Worm (Caenorhabditis elegans) whole organism, L1 larva: ENCODE data around the gene srh-127.

Source experiments
- aha-1 ChIP-seq: fragments of 150-350 bp; optimal IDR thresholded peaks from 2 replicates; lab custom pipeline; 2014; ENCODE audit warnings: missing biosample characterization, missing genetic modification characterization
- blmp-1 ChIP-seq: fragments of 150-350 bp; optimal IDR thresholded peaks from 2 replicates; lab custom pipeline; 2014; ENCODE audit warnings: missing biosample characterization, missing genetic modification characterization
- ceh-8 ChIP-seq: fragments of 200-800 bp; sonication (Bioruptor generic); optimal IDR thresholded peaks from 2 replicates; lab custom pipeline; 2018; ENCODE audit warnings: mild to moderate bottlenecking, missing genetic modification characterization, moderate library complexity, missing compliant biosample characterization
- ces-1 ChIP-seq: fragments of 150-350 bp; optimal IDR thresholded peaks from 2 replicates; lab custom pipeline; 2014; ENCODE audit warnings: missing biosample characterization, missing genetic modification reagents, missing genetic modification characterization
- dpl-1 ChIP-seq, 3 experiments: fragments of 150-350 bp in 2 of 3; sonication (generic microtip) in 1 of 3; optimal IDR thresholded peaks; 2 replicates each; lab custom pipeline; 2014 to 2017; ENCODE audit warnings: missing biosample characterization in 3 of 3, missing genetic modification characterization in 3 of 3, missing genetic modification reagents in 3 of 3
- elt-3 ChIP-seq, 6 experiments: fragments of 150-350 bp in 1 of 6; sonication (generic microtip); optimal IDR thresholded peaks; 2 replicates each; lab custom pipeline; 2017 to 2018; ENCODE audit warnings: missing biosample characterization in 6 of 6, missing genetic modification characterization in 6 of 6, inconsistent platforms in 1 of 6
- fos-1 ChIP-seq: fragments of 150-350 bp; optimal IDR thresholded peaks from 2 replicates; lab custom pipeline; 2014; ENCODE audit warnings: missing biosample characterization, missing genetic modification characterization
- lin-39 ChIP-seq: fragments of 150-350 bp; optimal IDR thresholded peaks from 2 replicates; lab custom pipeline; 2014; ENCODE audit warnings: missing biosample characterization, missing genetic modification reagents, missing genetic modification characterization
- nhr-76 ChIP-seq: sonication (generic microtip); optimal IDR thresholded peaks from 2 replicates; lab custom pipeline; 2017; ENCODE audit warnings: missing biosample characterization, missing genetic modification characterization
- nhr-90 ChIP-seq: sonication (generic microtip); optimal IDR thresholded peaks from 2 replicates; lab custom pipeline; 2016; ENCODE audit warnings: mild to moderate bottlenecking, missing genetic modification characterization, missing compliant biosample characterization; ENCODE audit not compliant: poor library complexity
- pqm-1 ChIP-seq: sonication (generic microtip); optimal IDR thresholded peaks from 3 replicates; lab custom pipeline; 2017; ENCODE audit warnings: missing biosample characterization, missing genetic modification characterization
- snpc-4 ChIP-seq: fragments of 150-350 bp; optimal IDR thresholded peaks from 2 replicates; lab custom pipeline; 2014; ENCODE audit warnings: missing biosample characterization, missing genetic modification characterization
- sup-37 ChIP-seq: fragments of 200-800 bp; sonication (Bioruptor generic); optimal IDR thresholded peaks from 2 replicates; lab custom pipeline; 2018; ENCODE audit warnings: mild to moderate bottlenecking, missing genetic modification characterization, missing compliant biosample characterization
- unc-130 ChIP-seq: fragments of 150-350 bp; optimal IDR thresholded peaks from 2 replicates; lab custom pipeline; 2017; ENCODE audit warnings: missing biosample characterization, missing genetic modification characterization, inconsistent platforms

ce11 chrV:2909525-2909924 is 16.4 kb downstream of the srh-127 start, which contains the start of gene zmp-3:
- TF ChIP-seq nhr-90 (tag; lab: Kevin White, UChicago): no peak
- no peak for TF ChIP-seq ceh-8
- no peak for TF ChIP-seq pqm-1 (tag; lab: Kevin White, UChicago)
- peak in 1 of 6 experiments; percentile 42 for TF ChIP-seq elt-3 (tag; optimal IDR thresholded peaks at IDR 0.05; lab: Kevin White, UChicago)
- TF ChIP-seq nhr-76: no peak
- TF ChIP-seq aha-1 (tag; lab: Kevin White, UChicago): no peak
- TF ChIP-seq lin-39 (tag; lab: Kevin White, UChicago): no peak
- no peak for TF ChIP-seq unc-130
- TF ChIP-seq sup-37 (GFP tag; lab: Kevin White, UChicago): no peak
- no peak for TF ChIP-seq blmp-1 (tag; lab: Kevin White, UChicago)
- TF ChIP-seq snpc-4 (tag; lab: Kevin White, UChicago): no peak
- no peak for TF ChIP-seq ces-1
- no peak for TF ChIP-seq fos-1 (tag; lab: Kevin White, UChicago)
- TF ChIP-seq dpl-1 (GFP tag; optimal IDR thresholded peaks at IDR 0.05; lab: Kevin White, UChicago): no peak
